Worm (Caenorhabditis elegans) whole organism, L4 larva: ENCODE measurements around the gene C09G9.8.
A peak's percentile ranks its signal among the peaks of the same experiment; 100 is the strongest.

Experiments used
- F10B5.3 ChIP-seq: sonication (generic microtip); optimal IDR thresholded peaks from 2 replicates; lab custom pipeline; 2016; ENCODE audit warnings: mild to moderate bottlenecking, missing genetic modification characterization, missing compliant biosample characterization
- F37D6.2 ChIP-seq: sonication (generic microtip); optimal IDR thresholded peaks from 2 replicates; lab custom pipeline; 2016; ENCODE audit warnings: mild to moderate bottlenecking, missing genetic modification characterization, missing compliant biosample characterization
- R02D3.7 ChIP-seq: fragments of 150-350 bp; sonication (generic microtip); optimal IDR thresholded peaks from 3 replicates; lab custom pipeline; 2014; ENCODE audit warnings: missing biosample characterization, missing genetic modification characterization
- Y105C5A.15 ChIP-seq: fragments of 200-800 bp; sonication (Bioruptor generic); IDR thresholded peaks from 2 replicates; pipeline ENCODE4 v1.3.6; 2022; ENCODE audit warnings: missing genetic modification characterization, missing compliant biosample characterization
- Y48G9A.11 ChIP-seq: fragments of 200-800 bp; sonication (Bioruptor generic); IDR thresholded peaks from 2 replicates; pipeline ENCODE4 v1.3.6; 2022; ENCODE audit warnings: missing genetic modification reagents, missing genetic modification characterization, missing compliant biosample characterization
- Y75B8A.6 ChIP-seq: fragments of 200-800 bp; sonication (Bioruptor generic); IDR thresholded peaks from 2 replicates; pipeline ENCODE4 v1.3.6; 2022; ENCODE audit warnings: missing genetic modification reagents, missing genetic modification characterization, missing compliant biosample characterization
- ZK546.5 ChIP-seq, 2 experiments: sonication (generic microtip); optimal IDR thresholded peaks; 2 replicates each; lab custom pipeline; 2017; ENCODE audit warnings: missing biosample characterization in 2 of 2, missing genetic modification characterization in 2 of 2
- ama-1 ChIP-seq: fragments of 150-350 bp; optimal IDR thresholded peaks from 2 replicates; lab custom pipeline; 2014; ENCODE audit warnings: inconsistent platforms, mixed read lengths
- ceh-20 ChIP-seq: fragments of 200-800 bp; sonication (Bioruptor generic); IDR thresholded peaks from 2 replicates; pipeline ENCODE4 v1.3.6; 2022; ENCODE audit warnings: missing genetic modification reagents, missing genetic modification characterization, missing compliant biosample characterization
- ceh-28 ChIP-seq: fragments of 150-350 bp; optimal IDR thresholded peaks from 2 replicates; lab custom pipeline; 2014; ENCODE audit warnings: missing biosample characterization, missing genetic modification reagents, missing genetic modification characterization
- ceh-62 ChIP-seq: sonication (generic microtip); optimal IDR thresholded peaks from 2 replicates; lab custom pipeline; 2017; ENCODE audit warnings: missing biosample characterization, missing genetic modification characterization
- ceh-82 ChIP-seq: sonication (generic microtip); optimal IDR thresholded peaks from 2 replicates; lab custom pipeline; 2017; ENCODE audit warnings: missing biosample characterization, missing genetic modification characterization
- daf-12 ChIP-seq: fragments of 150-350 bp; optimal IDR thresholded peaks from 2 replicates; lab custom pipeline; 2014; ENCODE audit warnings: missing biosample characterization, missing genetic modification reagents, missing genetic modification characterization
- daf-8 ChIP-seq: fragments of 200-800 bp; sonication (Bioruptor generic); IDR thresholded peaks from 2 replicates; pipeline ENCODE4 v1.3.6; 2022; ENCODE audit warnings: missing genetic modification characterization, missing compliant biosample characterization
- dmd-8 ChIP-seq: fragments of 200-800 bp; sonication (Bioruptor generic); IDR thresholded peaks from 2 replicates; pipeline ENCODE4 v1.3.6; 2022; ENCODE audit warnings: missing genetic modification characterization, missing compliant biosample characterization
- dmd-9 ChIP-seq: fragments of 200-800 bp; sonication (Bioruptor generic); IDR thresholded peaks from 2 replicates; pipeline ENCODE4 v1.3.6; 2022; ENCODE audit warnings: missing genetic modification reagents, missing genetic modification characterization, missing compliant biosample characterization
- dpl-1 ChIP-seq: fragments of 150-350 bp; optimal IDR thresholded peaks from 2 replicates; lab custom pipeline; 2014; ENCODE audit warnings: missing biosample characterization, missing genetic modification reagents, missing genetic modification characterization
- egl-43 ChIP-seq: fragments of 200-800 bp; sonication (Bioruptor generic); IDR thresholded peaks from 2 replicates; pipeline ENCODE4 v1.3.6; 2022; ENCODE audit warnings: missing genetic modification reagents, missing genetic modification characterization, missing compliant biosample characterization
- gei-8 ChIP-seq: fragments of 200-800 bp; sonication (Bioruptor generic); optimal IDR thresholded peaks from 2 replicates; lab custom pipeline; 2018; ENCODE audit warnings: mild to moderate bottlenecking, missing genetic modification characterization, missing compliant biosample characterization
- hlh-11 ChIP-seq: fragments of 200-800 bp; sonication (Bioruptor generic); optimal IDR thresholded peaks from 2 replicates; lab custom pipeline; 2018; ENCODE audit warnings: mild to moderate bottlenecking, missing genetic modification characterization, missing compliant biosample characterization
- hlh-30 ChIP-seq: sonication (generic microtip); optimal IDR thresholded peaks from 2 replicates; lab custom pipeline; 2017; ENCODE audit warnings: antibody characterized with exemption, mild to moderate bottlenecking, missing genetic modification characterization, missing compliant biosample characterization; ENCODE audit not compliant: insufficient read depth
- lin-1 ChIP-seq: fragments of 200-800 bp; sonication (Bioruptor generic); IDR thresholded peaks from 2 replicates; pipeline ENCODE4 v1.3.6; 2022; ENCODE audit warnings: missing genetic modification reagents, missing genetic modification characterization, missing compliant biosample characterization
- lin-13 ChIP-seq: fragments of 150-350 bp; optimal IDR thresholded peaks from 2 replicates; lab custom pipeline; 2014; ENCODE audit warnings: missing biosample characterization, missing genetic modification reagents, missing genetic modification characterization
- lsy-2 ChIP-seq, 2 experiments: fragments of 150-350 bp in 1 of 2; sonication (generic microtip) in 1 of 2; optimal IDR thresholded peaks; 2 replicates each; lab custom pipeline; 2014 to 2017; ENCODE audit warnings: missing biosample characterization in 2 of 2, missing genetic modification characterization in 2 of 2
- nhr-102 ChIP-seq: sonication (generic microtip); optimal IDR thresholded peaks from 2 replicates; lab custom pipeline; 2016; ENCODE audit warnings: mild to moderate bottlenecking, missing genetic modification characterization, moderate library complexity, missing compliant biosample characterization
- nhr-237 ChIP-seq: sonication (generic microtip); optimal IDR thresholded peaks from 2 replicates; lab custom pipeline; 2017; ENCODE audit warnings: missing biosample characterization, missing genetic modification characterization
- nhr-28 ChIP-seq: fragments of 150-350 bp; optimal IDR thresholded peaks from 2 replicates; lab custom pipeline; 2014; ENCODE audit warnings: missing biosample characterization, missing genetic modification characterization
- nhr-41 ChIP-seq: fragments of 200-800 bp; sonication (Bioruptor generic); IDR thresholded peaks from 2 replicates; pipeline ENCODE4 v1.3.6; 2022; ENCODE audit warnings: missing genetic modification reagents, missing genetic modification characterization, missing compliant biosample characterization
- nhr-6 ChIP-seq: fragments of 150-350 bp; optimal IDR thresholded peaks from 2 replicates; lab custom pipeline; 2014; ENCODE audit warnings: missing biosample characterization, missing genetic modification characterization
- nhr-76 ChIP-seq: fragments of 150-350 bp; optimal IDR thresholded peaks from 2 replicates; lab custom pipeline; 2014; ENCODE audit warnings: missing biosample characterization, missing genetic modification characterization
- pqm-1 ChIP-seq: sonication (generic microtip); optimal IDR thresholded peaks from 2 replicates; lab custom pipeline; 2017; ENCODE audit warnings: missing biosample characterization, missing genetic modification characterization
- saeg-2 ChIP-seq: fragments of 200-800 bp; sonication (Bioruptor generic); IDR thresholded peaks from 2 replicates; pipeline ENCODE4 v1.3.6; 2022; ENCODE audit warnings: missing genetic modification reagents, missing genetic modification characterization, missing compliant biosample characterization
- sdz-12 ChIP-seq: fragments of 200-800 bp; sonication (Bioruptor generic); optimal IDR thresholded peaks from 2 replicates; lab custom pipeline; 2018; ENCODE audit warnings: mild to moderate bottlenecking, missing genetic modification characterization, missing compliant biosample characterization
- set-16 ChIP-seq: fragments of 200-800 bp; sonication (Bioruptor generic); IDR thresholded peaks from 2 replicates; pipeline ENCODE4 v1.3.6; 2022; ENCODE audit warnings: missing genetic modification reagents, missing genetic modification characterization, missing compliant biosample characterization
- skn-1 ChIP-seq: fragments of 150-350 bp; optimal IDR thresholded peaks from 2 replicates; lab custom pipeline; 2014; ENCODE audit warnings: missing biosample characterization, missing genetic modification characterization
- spr-3 ChIP-seq: fragments of 200-800 bp; sonication (Bioruptor generic); optimal IDR thresholded peaks from 2 replicates; lab custom pipeline; 2018; ENCODE audit warnings: mild to moderate bottlenecking, missing genetic modification characterization, missing compliant biosample characterization
- tag-97 ChIP-seq: fragments of 200-800 bp; sonication (Bioruptor generic); IDR thresholded peaks from 2 replicates; pipeline ENCODE4 v1.3.6; 2022; ENCODE audit warnings: missing genetic modification characterization, missing compliant biosample characterization
- unc-130 ChIP-seq: sonication (generic microtip); optimal IDR thresholded peaks from 2 replicates; lab custom pipeline; 2016; ENCODE audit warnings: missing genetic modification reagents, missing genetic modification characterization, missing compliant biosample characterization
- unc-62 ChIP-seq, 3 experiments: fragments of 150-350 bp in 1 of 3; sonication (generic microtip); optimal IDR thresholded peaks in 2 of 3; peaks in 1 of 3; 1 replicate in 1 of 3; 2 replicates in 2 of 3; lab custom pipeline; 2014 to 2017; ENCODE audit warnings: missing biosample characterization in 3 of 3, missing genetic modification characterization in 3 of 3, missing genetic modification reagents in 3 of 3, missing genotype in 1 of 3
- vab-7 ChIP-seq: fragments of 200-800 bp; sonication (Bioruptor generic); IDR thresholded peaks from 2 replicates; pipeline ENCODE4 v1.3.6; 2022; ENCODE audit warnings: missing genetic modification reagents, missing genetic modification characterization, missing compliant biosample characterization
- zag-1 ChIP-seq: fragments of 150-350 bp; optimal IDR thresholded peaks from 2 replicates; lab custom pipeline; 2014; ENCODE audit warnings: missing biosample characterization, missing genetic modification characterization
- zfp-2 ChIP-seq: sonication (generic microtip); optimal IDR thresholded peaks from 2 replicates; lab custom pipeline; 2016; ENCODE audit warnings: mild to moderate bottlenecking, missing genetic modification characterization, missing compliant biosample characterization
- zfp-3 ChIP-seq: fragments of 200-800 bp; sonication (Bioruptor generic); conservative IDR thresholded peaks from 2 replicates; pipeline ENCODE4 v1.3.6; 2022; ENCODE audit warnings: missing genetic modification reagents, missing genetic modification characterization, missing compliant biosample characterization
- ztf-11 ChIP-seq: fragments of 150-350 bp; optimal IDR thresholded peaks from 2 replicates; lab custom pipeline; 2014; ENCODE audit warnings: missing biosample characterization, missing genetic modification characterization
- ztf-7 ChIP-seq: fragments of 150-350 bp; optimal IDR thresholded peaks from 2 replicates; lab custom pipeline; 2014; ENCODE audit warnings: missing biosample characterization, missing genetic modification characterization

C09G9.8 gene

DNA sequence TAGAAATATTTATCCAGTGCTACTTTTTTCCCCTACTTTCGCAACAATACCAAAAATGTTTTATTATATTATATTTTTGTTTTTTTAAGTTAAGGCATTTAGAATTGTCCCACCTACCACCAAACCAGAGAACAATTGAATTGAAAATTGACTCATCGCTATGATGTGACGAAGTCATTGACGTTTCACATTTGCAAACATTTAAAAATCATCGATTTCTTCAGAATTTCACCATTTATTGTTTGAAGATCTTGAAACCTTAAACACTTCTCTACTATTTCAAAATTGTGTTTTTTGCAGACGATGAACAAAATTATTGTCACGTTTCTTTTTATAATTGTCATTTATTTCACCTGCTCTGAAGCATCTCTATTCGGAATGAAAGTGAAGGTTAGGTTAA lies at the start of gene C09G9.8:
TSS of gene C09G9.8 (plus strand) at position 301 of the 400 bp plus-strand sequence.
- TF ChIP-seq ama-1 (no peak), nhr-6 (tag; lab: Kevin White, UChicago) (no peak), saeg-2 (GFP tag; lab: Robert Waterston, UW) (no peak), ZK546.5 (tag; optimal IDR thresholded peaks at IDR 0.05; lab: Kevin White, UChicago) (no peak), unc-130 (GFP tag; lab: Kevin White, UChicago) (no peak), R02D3.7 (tag; lab: Kevin White, UChicago) (no peak), dpl-1 (GFP tag; lab: Kevin White, UChicago) (no peak)

DNA sequence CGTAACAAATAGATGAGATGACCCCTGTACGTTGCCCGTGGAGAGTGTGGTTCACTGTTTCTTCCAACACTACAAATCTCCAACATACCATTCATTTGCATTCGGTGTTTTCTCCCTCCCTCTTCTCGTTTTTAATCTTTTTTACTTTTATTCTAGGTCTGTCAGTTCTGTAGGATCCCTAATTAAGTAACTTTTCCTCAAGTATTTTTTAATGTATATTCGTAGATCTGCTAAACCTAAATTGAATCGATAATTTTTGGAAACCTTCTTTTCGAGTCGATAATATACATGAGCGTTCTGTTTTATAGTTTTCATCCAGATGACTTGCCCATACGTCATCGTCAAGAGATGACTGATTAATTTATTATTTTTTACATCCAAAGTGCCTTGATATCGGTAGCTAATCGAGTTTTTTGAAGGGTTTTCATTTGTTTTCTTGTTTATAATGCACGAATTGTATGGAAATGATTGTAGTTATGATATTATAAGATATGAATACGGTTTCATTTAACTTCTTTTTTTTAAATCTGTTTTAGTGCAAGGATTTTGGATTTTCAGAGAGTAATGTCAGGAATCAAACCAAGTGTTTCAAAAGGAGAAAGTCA lies 41.0 kb upstream of the C09G9.8 start, which contains the start of the genes T28C6.11 and T11B7.1:
TSS of gene T28C6.11 (minus strand) at position 101 of the 605 bp plus-strand sequence.
TSS of gene T11B7.1 (plus strand) at position 555 of the 605 bp plus-strand sequence.
- TF ChIP-seq ceh-28 (tag; lab: Kevin White, UChicago), result no peak
- no peak for TF ChIP-seq F37D6.2 (tag; lab: Kevin White, UChicago)
- no peak for TF ChIP-seq daf-8 (GFP tag; lab: Robert Waterston, UW)
- no peak for TF ChIP-seq lin-1 (GFP tag; lab: Robert Waterston, UW)
- TF ChIP-seq ama-1, result no peak
- TF ChIP-seq nhr-102 (tag; lab: Kevin White, UChicago), result no peak
- no peak for TF ChIP-seq nhr-237 (tag; lab: Kevin White, UChicago)
- no peak for TF ChIP-seq pqm-1 (tag; lab: Kevin White, UChicago)
- TF ChIP-seq zfp-2 (tag; lab: Kevin White, UChicago), result no peak
- no peak for TF ChIP-seq Y75B8A.6
- TF ChIP-seq tag-97 (GFP tag; lab: Robert Waterston, UW), result no peak
- TF ChIP-seq lin-13 (GFP tag; lab: Kevin White, UChicago), result no peak
- TF ChIP-seq ztf-11 (tag; lab: Kevin White, UChicago), result no peak
- no peak for TF ChIP-seq saeg-2 (GFP tag; lab: Robert Waterston, UW)
- no peak for TF ChIP-seq daf-12 (tag; lab: Kevin White, UChicago)
- no peak for TF ChIP-seq zfp-3 (GFP tag; lab: Robert Waterston, UW)
- TF ChIP-seq, all 104 proteins: peak for 0

DNA sequence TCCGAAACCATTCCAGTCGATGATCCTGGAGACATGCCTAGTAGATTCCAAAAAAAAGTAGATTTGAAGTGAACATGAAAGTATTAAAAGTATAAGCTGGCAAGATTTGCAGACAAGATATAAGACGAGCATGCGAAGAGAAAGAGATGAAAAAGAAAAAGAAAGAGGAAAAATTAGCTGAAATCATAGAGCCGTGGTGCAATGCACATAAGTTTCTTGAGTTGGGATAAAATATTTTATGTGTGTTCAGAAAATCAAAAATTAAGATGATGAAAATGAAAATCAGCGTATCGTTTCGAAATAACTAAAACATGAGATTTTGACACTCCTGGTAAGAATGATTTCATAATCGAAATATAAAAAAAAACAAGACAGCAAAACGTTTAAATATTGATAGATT lies 36.8 kb upstream of the C09G9.8 start, which contains the start of gene T11B7.2:
TSS of gene T11B7.2 (minus strand) at position 101 of the 400 bp plus-strand sequence.
- TF ChIP-seq sdz-12 (GFP tag; lab: Kevin White, UChicago), result no peak
- no peak for TF ChIP-seq spr-3
- no peak for TF ChIP-seq egl-43 (GFP tag; lab: Robert Waterston, UW)
- TF ChIP-seq ztf-11 (tag; lab: Kevin White, UChicago), result no peak
- no peak for TF ChIP-seq tag-97 (GFP tag; lab: Robert Waterston, UW)
- no peak for TF ChIP-seq ceh-82 (tag; lab: Kevin White, UChicago)
- TF ChIP-seq hlh-11 (tag; lab: Kevin White, UChicago), result no peak
- no peak for TF ChIP-seq skn-1 (tag; lab: Kevin White, UChicago)
- TF ChIP-seq zag-1 (tag; lab: Kevin White, UChicago), result no peak
- no peak for TF ChIP-seq ceh-20 (GFP tag; lab: Robert Waterston, UW)
- TF ChIP-seq zfp-3 (GFP tag; lab: Robert Waterston, UW), result no peak
- no peak for TF ChIP-seq Y48G9A.11 (GFP tag; lab: Robert Waterston, UW)
- no peak for TF ChIP-seq vab-7
- TF ChIP-seq, all 104 proteins: peak for 0

DNA sequence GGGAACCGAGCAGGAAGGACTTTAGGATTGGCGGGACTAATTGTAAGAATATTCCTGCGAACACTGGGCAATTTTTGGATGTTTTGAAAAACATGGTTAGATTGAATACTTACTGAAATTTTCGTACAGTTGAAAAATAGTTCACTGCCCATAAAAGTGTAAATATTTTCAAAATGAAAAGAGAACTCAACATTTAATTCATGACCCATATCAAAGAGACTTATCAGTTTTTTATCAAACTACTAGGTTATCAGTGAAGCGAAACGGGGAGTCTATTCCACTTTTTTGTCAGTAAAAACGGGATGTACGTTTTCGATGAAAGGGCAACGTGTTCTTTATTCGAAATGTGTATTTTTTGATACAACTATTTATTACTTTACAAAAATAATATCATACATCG lies 35.4 kb upstream of the C09G9.8 start:
- TF ChIP-seq nhr-28 (tag; lab: Kevin White, UChicago) (peak; percentile 62), set-16 (no peak), nhr-76 (no peak), dmd-8 (GFP tag; lab: Robert Waterston, UW) (no peak), ceh-82 (tag; lab: Kevin White, UChicago) (no peak), dmd-9 (GFP tag; lab: Robert Waterston, UW) (no peak), hlh-30 (tag; lab: Kevin White, UChicago) (no peak), hlh-11 (tag; lab: Kevin White, UChicago) (peak; percentile 36), ceh-28 (tag; lab: Kevin White, UChicago) (no peak), lsy-2 (tag; optimal IDR thresholded peaks at IDR 0.05; lab: Kevin White, UChicago) (no peak), ztf-7 (tag; lab: Kevin White, UChicago) (no peak), Y105C5A.15 (no peak), pqm-1 (tag; lab: Kevin White, UChicago) (peak; percentile 94), unc-62 (GFP tag; optimal IDR thresholded peaks at IDR 0.05 in 1 of 2; lab: Kevin White, UChicago) (no peak), unc-62 (tag; optimal IDR thresholded peaks at IDR 0.05; lab: Kevin White, UChicago) (no peak), ceh-62 (tag; lab: Kevin White, UChicago) (no peak), F10B5.3 (tag; lab: Kevin White, UChicago) (no peak), skn-1 (tag; lab: Kevin White, UChicago) (no peak), nhr-41 (GFP tag; lab: Robert Waterston, UW) (no peak), nhr-102 (tag; lab: Kevin White, UChicago) (no peak), gei-8 (no peak)
